Worm (Caenorhabditis elegans): Measurements from ENCODE around the gene srx-115.

srx-115 gene

ce11 chrV:8745858-8746257 is 25.8 kb upstream of the srx-115 start, which contains the start of gene B0507.6:
Gene B0507.6 (plus strand): TSS chrV:8746158.
- TF ChIP-seq alr-1 (tag; optimal IDR thresholded peaks at IDR 0.05; ENCODE audit: borderline replicate concordance) (no peak), egl-13 (tag; optimal IDR thresholded peaks at IDR 0.05) (no peak), efl-3 (GFP tag; optimal IDR thresholded peaks at IDR 0.05) (no peak), fkh-4 (tag; optimal IDR thresholded peaks at IDR 0.05; ENCODE audit: borderline replicate concordance) (no peak), efl-1 (optimal IDR thresholded peaks at IDR 0.05) (no peak), efl-1 (GFP tag; optimal IDR thresholded peaks at IDR 0.05 in 1 of 2) (no peak), isw-1 (GFP tag; IDR thresholded peaks at IDR 0.05) (no peak), mep-1 (tag; optimal IDR thresholded peaks at IDR 0.05) (no peak), sptf-1 (tag; optimal IDR thresholded peaks at IDR 0.05) (no peak), mef-2 (tag; optimal IDR thresholded peaks at IDR 0.05) (no peak), lir-3 (tag; optimal IDR thresholded peaks at IDR 0.05; ENCODE audit: poor library complexity) (no peak), elt-2 (tag; optimal IDR thresholded peaks at IDR 0.05) (no peak), ets-5 (GFP tag; IDR thresholded peaks at IDR 0.05) (no peak), fkh-10 (GFP tag; optimal IDR thresholded peaks at IDR 0.05) (no peak)

ce11 chrV:8753395-8753794 is 18.3 kb upstream of the srx-115 start, which contains the start of gene B0507.5:
Gene B0507.5 (plus strand): TSS chrV:8753695.
- TF ChIP-seq fkh-8 (tag; optimal IDR thresholded peaks at IDR 0.05) (no peak), sox-4 (tag; optimal IDR thresholded peaks at IDR 0.05) (no peak), dsc-1 (tag; optimal IDR thresholded peaks at IDR 0.05) (no peak), skn-1 (tag; optimal IDR thresholded peaks at IDR 0.05) (no peak), mef-2 (tag; optimal IDR thresholded peaks at IDR 0.05) (no peak), zip-4 (GFP tag; optimal IDR thresholded peaks at IDR 0.05) (no peak), lin-39 (tag; optimal IDR thresholded peaks at IDR 0.05) (no peak), nhr-47 (tag; optimal IDR thresholded peaks at IDR 0.05) (no peak), lir-3 (tag; optimal IDR thresholded peaks at IDR 0.05; ENCODE audit: poor library complexity) (no peak), aha-1 (tag; optimal IDR thresholded peaks at IDR 0.05) (no peak), mdl-1 (tag; optimal IDR thresholded peaks at IDR 0.05) (no peak), dpl-1 (GFP tag; optimal IDR thresholded peaks at IDR 0.05) (no peak), tlp-1 (tag; optimal IDR thresholded peaks at IDR 0.05) (no peak), elt-2 (tag; optimal IDR thresholded peaks at IDR 0.05) (no peak), zag-1 (tag; optimal IDR thresholded peaks at IDR 0.05) (no peak), unc-130 (tag; optimal IDR thresholded peaks at IDR 0.05) (no peak)

- TF ChIP-seq lin-35 (GFP tag; optimal IDR thresholded peaks at IDR 0.05) (no peak), sox-4 (tag; optimal IDR thresholded peaks at IDR 0.05) (no peak), fkh-10 (GFP tag; optimal IDR thresholded peaks at IDR 0.05) (no peak), lsy-2 (tag; optimal IDR thresholded peaks at IDR 0.05) (no peak), hlh-4 (tag; optimal IDR thresholded peaks at IDR 0.05) (no peak), hpl-2 (GFP tag; optimal IDR thresholded peaks at IDR 0.05) (no peak), sup-37 (GFP tag; optimal IDR thresholded peaks at IDR 0.05) (no peak), nhr-71 (tag; optimal IDR thresholded peaks at IDR 0.05) (no peak), ceh-63 (GFP tag; optimal IDR thresholded peaks at IDR 0.05) (no peak), ama-1 (optimal IDR thresholded peaks at IDR 0.05) (no peak), C04F5.9 (tag; optimal IDR thresholded peaks at IDR 0.05) (no peak), xbp-1 (tag; optimal IDR thresholded peaks at IDR 0.05) (no peak), tbx-2 (tag; optimal IDR thresholded peaks at IDR 0.05) (no peak), skn-1 (tag; optimal IDR thresholded peaks at IDR 0.05) (no peak), elt-3 (tag; optimal IDR thresholded peaks at IDR 0.05) (no peak), nhr-85 (tag) (no peak)
Observed at ce11 chrV:8754670-8755069, 17.0 kb upstream of the srx-115 start, which contains the start of gene B0507.4. Gene B0507.4 (plus strand): TSS chrV:8754970.
